Worm (Caenorhabditis elegans): ENCODE measurements around the gene fbxb-49.

DNA sequence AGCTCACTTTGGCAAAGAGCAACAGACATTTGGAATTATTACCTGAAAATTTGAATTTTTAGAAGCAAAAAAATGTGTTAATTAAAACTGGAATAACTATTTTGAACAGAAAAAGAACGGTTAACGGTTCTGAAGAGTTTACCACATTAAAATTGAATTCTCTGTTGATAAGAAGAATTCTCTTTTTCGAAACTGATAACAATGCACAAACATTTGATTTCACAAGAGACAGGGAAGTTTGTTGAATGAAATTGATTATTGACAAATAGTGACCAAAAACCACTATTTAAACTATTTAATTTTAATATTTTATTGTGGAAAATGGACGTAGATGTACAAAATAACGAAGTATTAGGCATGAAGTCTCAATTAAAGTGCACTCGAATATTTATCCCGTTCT lies 39.3 kb downstream of the fbxb-49 start:
- no peak for TF ChIP-seq ztf-4 (tag; optimal IDR thresholded peaks at IDR 0.05)
- no peak for TF ChIP-seq ama-1 (optimal IDR thresholded peaks at IDR 0.05)
- TF ChIP-seq lin-39 (tag; optimal IDR thresholded peaks at IDR 0.05), result no peak
- no peak for TF ChIP-seq aly-2 (tag; optimal IDR thresholded peaks at IDR 0.05)
- TF ChIP-seq unc-62 (GFP tag; optimal IDR thresholded peaks at IDR 0.05), result no peak
- no peak for TF ChIP-seq nhr-25 (tag; optimal IDR thresholded peaks at IDR 0.05)
- TF ChIP-seq egl-27 (tag; optimal IDR thresholded peaks at IDR 0.05), result no peak
- TF ChIP-seq fos-1 (tag; optimal IDR thresholded peaks at IDR 0.05), result peak; percentile 71
- TF ChIP-seq lin-13 (GFP tag; optimal IDR thresholded peaks at IDR 0.05), result no peak
- TF ChIP-seq lsy-2 (tag; optimal IDR thresholded peaks at IDR 0.05), result no peak
- no peak for TF ChIP-seq blmp-1 (tag; optimal IDR thresholded peaks at IDR 0.05; ENCODE audit: insufficient read depth)

All from whole organism, L2 larva.